Fruit fly (Drosophila melanogaster) whole organism, embryonic: ENCODE measurements around the gene CG10947.

Experiments
- B-H1 ChIP-seq: fragments of 200-800 bp; sonication (Bioruptor generic); IDR thresholded peaks from 3 replicates; pipeline ENCODE4 v1.3.6; 2022; ENCODE audit warnings: missing biosample characterization, missing genetic modification characterization
- BtbVII ChIP-seq: fragments of 200-800 bp; sonication (Bioruptor generic); optimal IDR thresholded peaks from 3 replicates; lab custom pipeline; 2017; ENCODE audit warnings: missing biosample characterization, mild to moderate bottlenecking, missing genetic modification characterization
- CG10654 ChIP-seq: fragments of 200-800 bp; sonication (Bioruptor generic); optimal IDR thresholded peaks from 2 replicates; lab custom pipeline; 2016; ENCODE audit warnings: missing biosample characterization, missing genetic modification characterization
- CG11093 ChIP-seq: fragments of 200-800 bp; sonication (Bioruptor generic); IDR thresholded peaks from 3 replicates; pipeline ENCODE4 v1.3.6; 2022; ENCODE audit warnings: missing biosample characterization, missing genetic modification characterization
- CG11456 ChIP-seq: fragments of 200-800 bp; sonication (Bioruptor generic); IDR thresholded peaks from 3 replicates; pipeline ENCODE4 v1.3.6; 2022; ENCODE audit warnings: missing biosample characterization, missing genetic modification characterization
- CG11504 ChIP-seq: fragments of 200-800 bp; sonication (Bioruptor generic); optimal IDR thresholded peaks from 3 replicates; lab custom pipeline; 2019; ENCODE audit warnings: missing biosample characterization, mild to moderate bottlenecking, missing genetic modification characterization, moderate library complexity
- CG11696 ChIP-seq: fragments of 200-800 bp; sonication (Bioruptor generic); IDR thresholded peaks from 2 replicates; pipeline ENCODE4 v1.3.6; 2022; ENCODE audit warnings: missing biosample characterization, missing genetic modification characterization
- CG12236 ChIP-seq: fragments of 200-800 bp; sonication (Bioruptor generic); optimal IDR thresholded peaks from 2 replicates; lab custom pipeline; 2016; ENCODE audit warnings: missing biosample characterization, missing genetic modification characterization
- CG14014 ChIP-seq: fragments of 200-800 bp; sonication (Bioruptor generic); IDR thresholded peaks from 2 replicates; pipeline ENCODE4 v1.3.6; 2022; ENCODE audit warnings: missing biosample characterization, missing genetic modification characterization
- CG14965 ChIP-seq: fragments of 200-800 bp; sonication (Bioruptor generic); optimal IDR thresholded peaks from 2 replicates; lab custom pipeline; 2016; ENCODE audit warnings: missing biosample characterization, missing genetic modification characterization, borderline replicate concordance
- CG1529 ChIP-seq: fragments of 200-800 bp; sonication (Bioruptor generic); optimal IDR thresholded peaks from 3 replicates; lab custom pipeline; 2018; ENCODE audit warnings: missing biosample characterization, missing genetic modification characterization
- CG1647 ChIP-seq: fragments of 200-800 bp; sonication (Bioruptor generic); optimal IDR thresholded peaks from 3 replicates; lab custom pipeline; 2016; ENCODE audit warnings: missing biosample characterization, missing genetic modification characterization
- CG2129 ChIP-seq: fragments of 200-800 bp; sonication (Bioruptor generic); IDR thresholded peaks from 2 replicates; pipeline ENCODE4 v1.3.6; 2022; ENCODE audit warnings: missing biosample characterization, missing genetic modification characterization; ENCODE audit not compliant: partially characterized antibody
- CG2889 ChIP-seq: fragments of 200-800 bp; sonication (Bioruptor generic); IDR thresholded peaks from 3 replicates; pipeline ENCODE4 v1.3.6; 2022; ENCODE audit warnings: missing biosample characterization, missing genetic modification characterization
- CG30020 ChIP-seq: fragments of 200-800 bp; optimal IDR thresholded peaks from 2 replicates; lab custom pipeline; 2019; ENCODE audit warnings: missing biosample characterization, mild to moderate bottlenecking, missing genetic modification characterization, moderate library complexity
- CG33557 ChIP-seq: fragments of 200-800 bp; sonication (Bioruptor generic); optimal IDR thresholded peaks from 2 replicates; lab custom pipeline; 2019; ENCODE audit warnings: missing biosample characterization, mild to moderate bottlenecking, missing genetic modification characterization, moderate library complexity
- CG3726 ChIP-seq: fragments of 200-800 bp; sonication (Bioruptor generic); IDR thresholded peaks from 3 replicates; pipeline ENCODE4, ENCODE4 v1.3.6; 2022; ENCODE audit warnings: missing biosample characterization, missing genetic modification characterization
- CG4360 ChIP-seq: fragments of 200-800 bp; sonication (Bioruptor generic); IDR thresholded peaks from 2 replicates; pipeline ENCODE4 v1.3.6; 2022; ENCODE audit warnings: missing biosample characterization, missing genetic modification characterization
- CG4854 ChIP-seq: fragments of 200-800 bp; sonication (Bioruptor generic); optimal IDR thresholded peaks from 2 replicates; lab custom pipeline; 2016; ENCODE audit warnings: missing biosample characterization, missing genetic modification characterization, inconsistent platforms
- CG5953 ChIP-seq: fragments of 200-800 bp; sonication (Bioruptor generic); IDR thresholded peaks from 2 replicates; pipeline ENCODE4 v1.3.6; 2022; ENCODE audit warnings: missing biosample characterization, missing genetic modification characterization
- CG6854 ChIP-seq: fragments of 200-800 bp; sonication (Bioruptor generic); optimal IDR thresholded peaks from 3 replicates; lab custom pipeline; 2017; ENCODE audit warnings: missing biosample characterization, mild to moderate bottlenecking, missing genetic modification characterization
- CG7928 ChIP-seq: fragments of 200-800 bp; sonication (Bioruptor generic); optimal IDR thresholded peaks from 2 replicates; lab custom pipeline; 2017; ENCODE audit warnings: missing biosample characterization, mild to moderate bottlenecking, missing genetic modification characterization
- HLH3B ChIP-seq: fragments of 200-800 bp; sonication (Bioruptor generic); IDR thresholded peaks from 2 replicates; pipeline ENCODE4 v1.3.6; 2022; ENCODE audit warnings: missing biosample characterization, missing genetic modification characterization
- Hand ChIP-seq: fragments of 200-800 bp; sonication (Bioruptor generic); optimal IDR thresholded peaks from 2 replicates; lab custom pipeline; 2017; ENCODE audit warnings: mild to moderate bottlenecking, missing biosample characterization, missing genetic modification reagents, missing genetic modification characterization
- Hey ChIP-seq: fragments of 200-800 bp; sonication (Bioruptor generic); optimal IDR thresholded peaks from 3 replicates; lab custom pipeline; 2018; ENCODE audit warnings: missing biosample characterization, mild to moderate bottlenecking, missing genetic modification characterization
- Hr78 ChIP-seq, 2 experiments: fragments of 200-800 bp in 1 of 2; fragments of >200 bp in 1 of 2; sonication (Bioruptor generic) in 1 of 2; optimal IDR thresholded peaks; 2 replicates each; lab custom pipeline; 2017 to 2019; ENCODE audit warnings: missing biosample characterization in 2 of 2, missing genetic modification characterization in 2 of 2, mild to moderate bottlenecking in 1 of 2, moderate library complexity in 1 of 2
- Meics ChIP-seq: fragments of 200-800 bp; sonication (Bioruptor generic); optimal IDR thresholded peaks from 2 replicates; lab custom pipeline; 2017; ENCODE audit warnings: missing biosample characterization, mild to moderate bottlenecking, missing genetic modification characterization
- Mrtf ChIP-seq: fragments of 200-800 bp; sonication (Bioruptor generic); IDR thresholded peaks from 3 replicates; pipeline ENCODE4 v1.3.6; 2022; ENCODE audit warnings: missing biosample characterization, missing genetic modification characterization
- Neu2 ChIP-seq: fragments of 200-800 bp; sonication (Bioruptor generic); optimal IDR thresholded peaks from 3 replicates; lab custom pipeline; 2016; ENCODE audit warnings: missing biosample characterization, missing genetic modification characterization, borderline replicate concordance
- Oaz ChIP-seq: fragments of 200-800 bp; sonication (Bioruptor generic); IDR thresholded peaks from 2 replicates; pipeline ENCODE4 v1.3.6; 2022; ENCODE audit warnings: missing biosample characterization, missing genetic modification characterization
- TFAM ChIP-seq: fragments of 200-800 bp; sonication (Bioruptor generic); optimal IDR thresholded peaks from 2 replicates; lab custom pipeline; 2017; ENCODE audit warnings: missing biosample characterization, missing genetic modification characterization, inconsistent platforms
- Usf ChIP-seq: fragments of 200-800 bp; sonication (Bioruptor generic); optimal IDR thresholded peaks from 2 replicates; lab custom pipeline; 2017; ENCODE audit warnings: missing genotype, missing biosample characterization, missing genetic modification characterization
- ac ChIP-seq: fragments of 200-800 bp; sonication (Bioruptor generic); optimal IDR thresholded peaks from 3 replicates; lab custom pipeline; 2017; ENCODE audit warnings: missing biosample characterization, mild to moderate bottlenecking, missing genetic modification characterization
- bbx ChIP-seq: fragments of 200-800 bp; sonication (Bioruptor generic); IDR thresholded peaks from 2 replicates; pipeline ENCODE4 v1.3.6; 2022; ENCODE audit warnings: missing biosample characterization, missing genetic modification characterization; ENCODE audit not compliant: partially characterized antibody
- bigmax ChIP-seq: fragments of 200-800 bp; sonication (Bioruptor generic); optimal IDR thresholded peaks from 2 replicates; lab custom pipeline; 2018; ENCODE audit warnings: missing biosample characterization, mild to moderate bottlenecking, missing genetic modification characterization
- chn ChIP-seq: fragments of 200-800 bp; sonication (Bioruptor generic); optimal IDR thresholded peaks from 2 replicates; lab custom pipeline; 2016; ENCODE audit warnings: missing biosample characterization, missing genetic modification characterization
- cwo ChIP-seq: fragments of 200-800 bp; sonication (Bioruptor generic); optimal IDR thresholded peaks from 3 replicates; lab custom pipeline; 2017; ENCODE audit warnings: missing biosample characterization, missing genetic modification characterization, mild to moderate bottlenecking, moderate library complexity, missing genetic modification reagents
- dysf ChIP-seq: fragments of 200-800 bp; sonication (Bioruptor generic); IDR thresholded peaks from 3 replicates; pipeline ENCODE4 v1.3.6; 2022; ENCODE audit warnings: missing biosample characterization, missing genetic modification characterization
- gt ChIP-seq: fragments of 200-800 bp; sonication (Bioruptor generic); IDR thresholded peaks from 2 replicates; pipeline ENCODE4 v1.3.6; 2022; ENCODE audit warnings: missing biosample characterization, missing genetic modification characterization
- h ChIP-seq: fragments of >200 bp; optimal IDR thresholded peaks from 2 replicates; lab custom pipeline; 2017
- ham ChIP-seq: fragments of 200-800 bp; sonication (Bioruptor generic); IDR thresholded peaks from 2 replicates; pipeline ENCODE4 v1.3.6; 2022; ENCODE audit warnings: missing biosample characterization, missing genetic modification characterization
- jigr1 ChIP-seq: fragments of 200-800 bp; sonication (Bioruptor generic); IDR thresholded peaks from 3 replicates; pipeline ENCODE4 v1.3.6; 2022; ENCODE audit warnings: missing biosample characterization, missing genetic modification characterization
- klu ChIP-seq: fragments of 200-800 bp; sonication (Bioruptor generic); IDR thresholded peaks from 2 replicates; pipeline ENCODE4 v1.3.6; 2022; ENCODE audit warnings: missing biosample characterization, missing genetic modification characterization
- luna ChIP-seq: fragments of 200-800 bp; sonication (Bioruptor generic); optimal IDR thresholded peaks from 2 replicates; lab custom pipeline; 2016; ENCODE audit warnings: missing biosample characterization, missing genetic modification characterization
- repo ChIP-seq: fragments of 200-800 bp; sonication (Bioruptor generic); optimal IDR thresholded peaks from 2 replicates; lab custom pipeline; 2016; ENCODE audit warnings: missing biosample characterization, missing genetic modification characterization
- run ChIP-seq: fragments of 200-800 bp; sonication (Bioruptor generic); optimal IDR thresholded peaks from 3 replicates; lab custom pipeline; 2018; ENCODE audit warnings: missing biosample characterization, mild to moderate bottlenecking, missing genetic modification characterization
- scrt ChIP-seq: fragments of 200-800 bp; sonication (Bioruptor generic); optimal IDR thresholded peaks from 2 replicates; lab custom pipeline; 2018; ENCODE audit warnings: missing biosample characterization, mild to moderate bottlenecking, missing genetic modification characterization, moderate library complexity
- shn ChIP-seq: fragments of 200-800 bp; sonication (Bioruptor generic); optimal IDR thresholded peaks from 3 replicates; lab custom pipeline; 2016; ENCODE audit warnings: missing biosample characterization, missing genetic modification characterization
- sug ChIP-seq: fragments of 200-800 bp; optimal IDR thresholded peaks from 2 replicates; lab custom pipeline; 2019; ENCODE audit warnings: missing biosample characterization, mild to moderate bottlenecking, missing genetic modification characterization, moderate library complexity
- wdn ChIP-seq: fragments of 200-800 bp; sonication (Bioruptor generic); IDR thresholded peaks from 2 replicates; pipeline ENCODE4 v1.3.6; 2022; ENCODE audit warnings: missing biosample characterization, missing genetic modification characterization

The CG10947 gene

dm6 chr2L:20464385-20464784 lies 49.8 kb upstream of the CG10947 start (continued):
- peak; percentile 1 for TF ChIP-seq BtbVII (GFP tag; lab: Kevin White, UChicago)
- TF ChIP-seq bigmax (GFP tag; lab: Kevin White, UChicago), result no peak
- no peak for TF ChIP-seq CG6854 (GFP tag; lab: Kevin White, UChicago)
- TF ChIP-seq gt (GFP tag; lab: Robert Waterston, UW), result no peak
- TF ChIP-seq jigr1, result no peak
- TF ChIP-seq Usf, result no peak
- TF ChIP-seq CG5953 (GFP tag; lab: Robert Waterston, UW), result no peak
- TF ChIP-seq Meics (GFP tag; lab: Kevin White, UChicago), result peak; percentile 44
- no peak for TF ChIP-seq ac
- TF ChIP-seq CG12236, result no peak
- TF ChIP-seq CG7928 (GFP tag; lab: Kevin White, UChicago), result no peak
- no peak for TF ChIP-seq CG2889
- TF ChIP-seq CG10654 (GFP tag; lab: Kevin White, UChicago), result no peak
- no peak for TF ChIP-seq Mrtf (GFP tag; lab: Robert Waterston, UW)
- no peak for TF ChIP-seq CG3726 (GFP tag; lab: Robert Waterston, UW)
- peak; percentile 32 for TF ChIP-seq CG33557
- TF ChIP-seq Oaz (GFP tag; lab: Robert Waterston, UW), result no peak
- no peak for TF ChIP-seq shn
- TF ChIP-seq cwo (GFP tag; lab: Kevin White, UChicago), result no peak
- TF ChIP-seq Hr78 (GFP tag; optimal IDR thresholded peaks at IDR 0.05; lab: Kevin White, UChicago), result no peak
- TF ChIP-seq sug (tag; lab: Kevin White, UChicago), result peak; percentile 37
- TF ChIP-seq CG4854 (GFP tag; lab: Kevin White, UChicago), result no peak
- TF ChIP-seq ham (GFP tag; lab: Robert Waterston, UW), result no peak
- no peak for TF ChIP-seq CG11696 (GFP tag; lab: Robert Waterston, UW)
- TF ChIP-seq CG1647, result no peak
- TF ChIP-seq wdn, result no peak
- TF ChIP-seq Hey (tag; lab: Kevin White, UChicago), result no peak
- peak; percentile 54 for TF ChIP-seq CG11504 (tag; lab: Kevin White, UChicago)
- TF ChIP-seq HLH3B (GFP tag; lab: Robert Waterston, UW), result no peak
- TF ChIP-seq Hand (GFP tag; lab: Kevin White, UChicago), result no peak
- TF ChIP-seq luna (GFP tag; lab: Kevin White, UChicago), result no peak
- no peak for TF ChIP-seq dysf (GFP tag; lab: Robert Waterston, UW)
- TF ChIP-seq CG14014 (GFP tag; lab: Robert Waterston, UW), result no peak
- no peak for TF ChIP-seq CG11456 (GFP tag; lab: Robert Waterston, UW)
- no peak for TF ChIP-seq B-H1 (GFP tag; lab: Robert Waterston, UW)
- TF ChIP-seq chn (GFP tag; lab: Kevin White, UChicago), result no peak
- TF ChIP-seq klu (GFP tag; lab: Robert Waterston, UW), result no peak
- TF ChIP-seq scrt, result no peak
- TF ChIP-seq CG4360, result no peak
- no peak for TF ChIP-seq Neu2 (GFP tag; lab: Kevin White, UChicago)
- TF ChIP-seq run (tag; lab: Kevin White, UChicago), result no peak
- TF ChIP-seq h (lab: Kevin White, UChicago), result no peak
- peak; percentile 94 for TF ChIP-seq CG14965
- TF ChIP-seq CG2129 (GFP tag; lab: Robert Waterston, UW), result no peak
- TF ChIP-seq CG11093 (GFP tag; lab: Robert Waterston, UW), result no peak
- TF ChIP-seq TFAM (GFP tag; lab: Kevin White, UChicago), result no peak
- TF ChIP-seq CG1529 (GFP tag; lab: Kevin White, UChicago), result peak; percentile 27
- peak; percentile 30; the same call in 1 of the 2 replicates for TF ChIP-seq bbx (GFP tag; lab: Robert Waterston, UW)
- no peak for TF ChIP-seq CG30020
- TF ChIP-seq repo (GFP tag; lab: Kevin White, UChicago), result no peak
